Worm (Caenorhabditis elegans) whole organism, L3 larva: ENCODE data around the gene ari-2.

Experiments
- R02D3.7 ChIP-seq: fragments of 150-350 bp; optimal IDR thresholded peaks from 2 replicates; lab custom pipeline; 2014; ENCODE audit warnings: missing biosample characterization, missing genetic modification characterization
- ZK546.5 ChIP-seq: sonication (generic microtip); optimal IDR thresholded peaks from 2 replicates; lab custom pipeline; 2017; ENCODE audit warnings: missing biosample characterization, missing genetic modification characterization
- aly-2 ChIP-seq: fragments of 150-350 bp; optimal IDR thresholded peaks from 2 replicates; lab custom pipeline; 2014; ENCODE audit warnings: missing biosample characterization, missing genetic modification characterization
- ama-1 ChIP-seq: fragments of 150-350 bp; optimal IDR thresholded peaks from 2 replicates; lab custom pipeline; 2018
- ceh-16 ChIP-seq: sonication (generic microtip); optimal IDR thresholded peaks from 2 replicates; lab custom pipeline; 2017; ENCODE audit warnings: missing biosample characterization, missing genetic modification characterization
- ceh-82 ChIP-seq: fragments of 150-350 bp; optimal IDR thresholded peaks from 2 replicates; lab custom pipeline; 2014; ENCODE audit warnings: missing biosample characterization, missing genetic modification characterization
- egl-27 ChIP-seq: sonication (generic microtip); optimal IDR thresholded peaks from 4 replicates; lab custom pipeline; 2017; ENCODE audit warnings: missing biosample characterization, missing genetic modification reagents, missing genetic modification characterization
- egl-5 ChIP-seq: fragments of 150-350 bp; optimal IDR thresholded peaks from 2 replicates; lab custom pipeline; 2017; ENCODE audit warnings: missing biosample characterization, missing genetic modification reagents, missing genetic modification characterization, inconsistent platforms
- elt-1 ChIP-seq: fragments of 150-350 bp; optimal IDR thresholded peaks from 2 replicates; lab custom pipeline; 2014; ENCODE audit warnings: missing biosample characterization, missing genetic modification characterization
- elt-2 ChIP-seq: sonication (generic microtip); optimal IDR thresholded peaks from 2 replicates; lab custom pipeline; 2016; ENCODE audit warnings: missing genetic modification reagents, mild to moderate bottlenecking, missing genetic modification characterization, missing compliant biosample characterization
- elt-3 ChIP-seq, 3 experiments: fragments of 150-350 bp in 1 of 3; sonication (generic microtip) in 2 of 3; optimal IDR thresholded peaks; 2 replicates in 2 of 3; 4 replicates in 1 of 3; lab custom pipeline; 2014 to 2017; ENCODE audit warnings: missing biosample characterization in 3 of 3, missing genetic modification characterization in 3 of 3
- eor-1 ChIP-seq, 2 experiments: fragments of 150-350 bp; optimal IDR thresholded peaks; 2 replicates each; lab custom pipeline; 2014 to 2018; ENCODE audit warnings: missing biosample characterization in 2 of 2, missing genetic modification characterization in 2 of 2
- fkh-10 ChIP-seq: sonication (generic microtip); optimal IDR thresholded peaks from 2 replicates; lab custom pipeline; 2017; ENCODE audit warnings: missing biosample characterization, missing genetic modification reagents, missing genetic modification characterization
- fkh-2 ChIP-seq: fragments of 150-350 bp; optimal IDR thresholded peaks from 2 replicates; lab custom pipeline; 2014; ENCODE audit warnings: missing biosample characterization, missing genetic modification reagents, missing genetic modification characterization
- hmg-11 ChIP-seq: sonication (generic microtip); optimal IDR thresholded peaks from 2 replicates; lab custom pipeline; 2016; ENCODE audit warnings: missing genetic modification characterization, missing compliant biosample characterization
- jun-1 ChIP-seq: fragments of 150-350 bp; optimal IDR thresholded peaks from 2 replicates; lab custom pipeline; 2014; ENCODE audit warnings: missing biosample characterization, missing genetic modification reagents, missing genetic modification characterization
- lin-15B ChIP-seq: fragments of 150-350 bp; optimal IDR thresholded peaks from 2 replicates; lab custom pipeline; 2014; ENCODE audit warnings: missing biosample characterization, missing genetic modification characterization
- lin-39 ChIP-seq: fragments of 150-350 bp; optimal IDR thresholded peaks from 2 replicates; lab custom pipeline; 2018; ENCODE audit warnings: missing biosample characterization, missing genetic modification reagents, missing genetic modification characterization
- lsy-12 ChIP-seq: sonication (generic microtip); optimal IDR thresholded peaks from 2 replicates; lab custom pipeline; 2016; ENCODE audit warnings: mild to moderate bottlenecking, missing genetic modification characterization, missing compliant biosample characterization
- mdl-1 ChIP-seq: fragments of 150-350 bp; optimal IDR thresholded peaks from 2 replicates; lab custom pipeline; 2014; ENCODE audit warnings: missing biosample characterization, missing genetic modification characterization
- nfya-1 ChIP-seq: sonication (generic microtip); optimal IDR thresholded peaks from 2 replicates; lab custom pipeline; 2017; ENCODE audit warnings: missing genetic modification characterization, mild to moderate bottlenecking, missing compliant biosample characterization, antibody characterized with exemption, moderate library complexity; ENCODE audit not compliant: insufficient read depth
- nhr-11 ChIP-seq: fragments of 150-350 bp; optimal IDR thresholded peaks from 2 replicates; lab custom pipeline; 2014; ENCODE audit warnings: missing biosample characterization, missing genetic modification characterization
- nhr-23 ChIP-seq: fragments of 150-350 bp; optimal IDR thresholded peaks from 2 replicates; lab custom pipeline; 2014; ENCODE audit warnings: missing biosample characterization, missing genetic modification reagents, missing genetic modification characterization
- nhr-237 ChIP-seq: fragments of 150-350 bp; optimal IDR thresholded peaks from 2 replicates; lab custom pipeline; 2014; ENCODE audit warnings: missing biosample characterization, missing genetic modification characterization
- nhr-28 ChIP-seq: fragments of 150-350 bp; optimal IDR thresholded peaks from 2 replicates; lab custom pipeline; 2014; ENCODE audit warnings: missing biosample characterization, missing genetic modification characterization
- nhr-43 ChIP-seq: sonication (generic microtip); optimal IDR thresholded peaks from 2 replicates; lab custom pipeline; 2016; ENCODE audit warnings: mild to moderate bottlenecking, missing genetic modification characterization, missing compliant biosample characterization; ENCODE audit not compliant: poor library complexity, severe bottlenecking
- nhr-67 ChIP-seq: fragments of 150-350 bp; optimal IDR thresholded peaks from 2 replicates; lab custom pipeline; 2014; ENCODE audit warnings: missing biosample characterization, missing genetic modification characterization
- nhr-76 ChIP-seq: fragments of 150-350 bp; sonication (generic microtip); optimal IDR thresholded peaks from 5 replicates; lab custom pipeline; 2014; ENCODE audit warnings: missing biosample characterization, missing genetic modification characterization
- pha-4 ChIP-seq: fragments of 150-350 bp; optimal IDR thresholded peaks from 2 replicates; lab custom pipeline; 2014; ENCODE audit warnings: missing biosample characterization, missing genetic modification reagents, missing genetic modification characterization
- pqm-1 ChIP-seq: fragments of 150-350 bp; optimal IDR thresholded peaks from 2 replicates; lab custom pipeline; 2017; ENCODE audit warnings: missing biosample characterization, missing genetic modification characterization, inconsistent platforms
- skn-1 ChIP-seq: fragments of 150-350 bp; optimal IDR thresholded peaks from 2 replicates; lab custom pipeline; 2014; ENCODE audit warnings: missing biosample characterization, missing genetic modification characterization
- tbx-2 ChIP-seq: sonication (generic microtip); optimal IDR thresholded peaks from 2 replicates; lab custom pipeline; 2016; ENCODE audit warnings: mild to moderate bottlenecking, missing genetic modification characterization, missing compliant biosample characterization
- unc-62 ChIP-seq: fragments of 150-350 bp; sonication (generic microtip); optimal IDR thresholded peaks from 4 replicates; lab custom pipeline; 2014; ENCODE audit warnings: missing biosample characterization, missing genetic modification reagents, missing genetic modification characterization
- zag-1 ChIP-seq: fragments of 150-350 bp; optimal IDR thresholded peaks from 2 replicates; lab custom pipeline; 2014; ENCODE audit warnings: missing biosample characterization, missing genetic modification characterization
- ztf-11 ChIP-seq: fragments of 150-350 bp; optimal IDR thresholded peaks from 2 replicates; lab custom pipeline; 2014; ENCODE audit warnings: missing biosample characterization, missing genetic modification characterization
- ztf-4 ChIP-seq: fragments of 150-350 bp; optimal IDR thresholded peaks from 2 replicates; lab custom pipeline; 2014; ENCODE audit warnings: missing biosample characterization, missing genetic modification characterization

ari-2 gene

DNA sequence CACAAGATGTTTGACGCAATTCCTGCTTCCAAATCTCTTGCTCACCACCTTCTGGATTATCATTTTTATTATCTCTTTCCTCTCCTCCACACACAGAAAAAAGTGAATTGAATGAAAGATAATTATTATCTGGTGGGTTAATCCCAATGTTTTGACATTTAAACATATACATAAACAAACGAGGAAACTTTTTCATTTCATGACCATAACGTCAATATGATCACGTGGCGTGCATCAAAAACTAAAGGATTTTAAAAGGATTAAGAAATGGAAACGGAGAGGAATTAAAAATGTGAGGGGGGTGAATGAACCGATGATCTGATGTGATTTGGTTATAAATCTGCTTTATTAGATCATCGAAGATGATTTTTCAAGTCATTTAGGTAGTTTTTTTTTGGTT is 44.6 kb downstream of the ari-2 start:
- TF ChIP-seq skn-1 (tag; lab: Kevin White, UChicago) (no peak), egl-27 (no peak), tbx-2 (tag; lab: Kevin White, UChicago) (no peak), nhr-11 (tag; lab: Kevin White, UChicago) (no peak), ZK546.5 (tag; lab: Kevin White, UChicago) (no peak), elt-3 (tag; optimal IDR thresholded peaks at IDR 0.05; lab: Kevin White, UChicago) (no peak), egl-5 (tag; lab: Kevin White, UChicago) (no peak), elt-1 (tag; lab: Kevin White, UChicago) (no peak), eor-1 (tag; optimal IDR thresholded peaks at IDR 0.05; lab: Kevin White, UChicago) (no peak), hmg-11 (tag; lab: Kevin White, UChicago) (no peak), ztf-4 (no peak), nhr-28 (tag; lab: Kevin White, UChicago) (no peak), nhr-237 (tag; lab: Kevin White, UChicago) (no peak), nhr-67 (tag; lab: Kevin White, UChicago) (no peak), fkh-10 (GFP tag; lab: Kevin White, UChicago) (no peak), unc-62 (no peak), zag-1 (no peak)

DNA sequence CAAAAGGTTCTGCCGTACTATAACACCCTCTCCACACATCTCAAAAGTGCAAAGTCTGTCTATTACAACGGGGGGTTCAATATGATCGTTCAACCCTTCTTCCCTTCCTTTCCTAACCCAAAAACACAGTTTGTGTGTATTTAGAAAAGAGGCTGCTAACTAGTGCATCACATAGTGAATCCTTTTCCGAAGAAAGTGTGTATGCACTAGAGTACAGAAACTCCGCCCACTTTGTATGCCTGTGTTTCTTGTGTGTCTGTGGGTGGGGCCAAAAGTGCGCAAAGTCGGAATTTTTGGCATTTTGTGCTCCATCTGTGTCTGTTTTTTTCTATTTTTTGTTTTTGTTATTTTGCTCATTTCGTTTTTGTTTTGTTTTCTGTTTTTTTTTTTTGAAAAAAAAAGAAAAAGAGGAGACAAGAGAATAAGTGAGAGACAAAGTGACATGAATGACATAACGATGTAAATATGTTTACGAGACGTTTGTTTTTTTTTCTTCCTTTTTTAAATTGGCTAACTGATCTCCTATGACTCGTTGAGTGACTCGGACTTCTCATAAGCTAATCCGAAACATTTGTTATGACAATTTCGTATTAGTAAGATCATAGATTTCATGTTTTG is 47.7 kb downstream of the ari-2 start:
- TF ChIP-seq ZK546.5 (tag; lab: Kevin White, UChicago) (no peak), nhr-43 (tag; lab: Kevin White, UChicago) (peak; percentile 16), pha-4 (tag; lab: Kevin White, UChicago) (peak; percentile 54), pqm-1 (tag; lab: Kevin White, UChicago) (no peak), lin-15B (no peak), fkh-2 (tag; lab: Kevin White, UChicago) (no peak), ztf-11 (tag; lab: Kevin White, UChicago) (no peak), lsy-12 (tag; lab: Kevin White, UChicago) (no peak), ama-1 (peak; percentile 49), nhr-23 (tag; lab: Kevin White, UChicago) (no peak), elt-2 (tag; lab: Kevin White, UChicago) (no peak), lin-39 (tag; lab: Kevin White, UChicago) (no peak)

DNA sequence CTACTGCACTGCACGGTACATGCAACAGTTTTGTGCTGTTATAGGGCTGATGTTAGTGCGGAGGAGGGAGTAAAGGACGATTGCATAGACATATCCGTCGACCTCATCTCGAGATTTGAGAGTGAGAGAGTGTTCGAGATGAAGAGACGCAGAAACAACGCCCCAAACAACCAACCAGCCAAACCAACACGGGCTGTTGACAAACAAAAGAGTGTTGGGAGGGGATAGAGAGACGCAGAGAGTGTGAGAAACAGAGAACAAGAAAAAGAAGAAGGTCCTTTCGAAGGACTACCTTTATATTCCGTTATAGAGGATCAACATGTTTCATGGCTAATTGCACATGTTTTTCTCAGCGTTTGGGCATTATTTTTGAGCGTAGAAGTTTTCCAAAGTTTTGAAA is 49.4 kb downstream of the ari-2 start:
- TF ChIP-seq nfya-1 (tag; lab: Kevin White, UChicago) (peak; percentile 58), lin-39 (tag; lab: Kevin White, UChicago) (peak; percentile 47), hmg-11 (tag; lab: Kevin White, UChicago) (peak; percentile 58), nhr-76 (tag; lab: Kevin White, UChicago) (no peak), lsy-12 (tag; lab: Kevin White, UChicago) (no peak), ceh-16 (tag; lab: Kevin White, UChicago) (no peak), pha-4 (tag; lab: Kevin White, UChicago) (peak; percentile 89), nhr-11 (tag; lab: Kevin White, UChicago) (no peak), elt-2 (tag; lab: Kevin White, UChicago) (no peak), tbx-2 (tag; lab: Kevin White, UChicago) (no peak), egl-27 (no peak), ceh-82 (tag; lab: Kevin White, UChicago) (no peak), zag-1 (no peak), ama-1 (no peak), jun-1 (no peak), fkh-2 (tag; lab: Kevin White, UChicago) (no peak), aly-2 (tag; lab: Kevin White, UChicago) (no peak), elt-1 (tag; lab: Kevin White, UChicago) (no peak), mdl-1 (tag; lab: Kevin White, UChicago) (no peak), skn-1 (tag; lab: Kevin White, UChicago) (no peak), ztf-4 (no peak), nhr-28 (tag; lab: Kevin White, UChicago) (no peak), nhr-43 (tag; lab: Kevin White, UChicago) (peak; percentile 51), R02D3.7 (tag; lab: Kevin White, UChicago) (no peak)
